Worm (Caenorhabditis elegans) whole organism, L4 larva: ENCODE measurements around the gene C17H12.8.
A peak's percentile ranks its signal among the peaks of the same experiment; 100 is the strongest.

Source experiments
- F10B5.3 ChIP-seq: sonication (generic microtip); optimal IDR thresholded peaks from 2 replicates; lab custom pipeline; 2016; ENCODE audit warnings: mild to moderate bottlenecking, missing genetic modification characterization, missing compliant biosample characterization
- R02D3.7 ChIP-seq: fragments of 150-350 bp; sonication (generic microtip); optimal IDR thresholded peaks from 3 replicates; lab custom pipeline; 2014; ENCODE audit warnings: missing biosample characterization, missing genetic modification characterization
- T20F7.1 ChIP-seq: fragments of 200-800 bp; sonication (Bioruptor generic); optimal IDR thresholded peaks from 2 replicates; lab custom pipeline; 2018; ENCODE audit warnings: mild to moderate bottlenecking, missing genetic modification characterization, missing compliant biosample characterization
- Y105C5A.15 ChIP-seq: fragments of 200-800 bp; sonication (Bioruptor generic); IDR thresholded peaks from 2 replicates; pipeline ENCODE4 v1.3.6; 2022; ENCODE audit warnings: missing genetic modification characterization, missing compliant biosample characterization
- Y75B8A.6 ChIP-seq: fragments of 200-800 bp; sonication (Bioruptor generic); IDR thresholded peaks from 2 replicates; pipeline ENCODE4 v1.3.6; 2022; ENCODE audit warnings: missing genetic modification reagents, missing genetic modification characterization, missing compliant biosample characterization
- aly-2 ChIP-seq: sonication (generic microtip); optimal IDR thresholded peaks from 2 replicates; lab custom pipeline; 2018; ENCODE audit warnings: missing biosample characterization, missing genetic modification characterization
- ama-1 ChIP-seq: fragments of 150-350 bp; optimal IDR thresholded peaks from 2 replicates; lab custom pipeline; 2014; ENCODE audit warnings: inconsistent platforms, mixed read lengths
- attf-4 ChIP-seq: sonication (generic microtip); optimal IDR thresholded peaks from 3 replicates; lab custom pipeline; 2017; ENCODE audit warnings: missing biosample characterization, missing genetic modification characterization
- cey-2 ChIP-seq: sonication (generic microtip); optimal IDR thresholded peaks from 3 replicates; lab custom pipeline; 2017; ENCODE audit warnings: missing genetic modification characterization, mild to moderate bottlenecking, missing compliant biosample characterization, antibody characterized with exemption, borderline replicate concordance; ENCODE audit not compliant: insufficient read depth
- daf-16 ChIP-seq, 3 experiments: sonication (generic microtip); optimal IDR thresholded peaks; 2 replicates each; lab custom pipeline; 2016 to 2017; ENCODE audit warnings: missing genetic modification characterization in 3 of 3, missing genetic modification reagents in 3 of 3, mild to moderate bottlenecking in 2 of 3, missing compliant biosample characterization in 2 of 3, missing biosample characterization in 1 of 3, moderate library complexity in 1 of 3
- dmd-6 ChIP-seq: fragments of 200-800 bp; sonication (Bioruptor generic); IDR thresholded peaks from 2 replicates; pipeline ENCODE4 v1.3.6; 2022; ENCODE audit warnings: missing genetic modification reagents, missing genetic modification characterization, missing compliant biosample characterization
- egl-27 ChIP-seq: sonication (generic microtip); optimal IDR thresholded peaks from 3 replicates; lab custom pipeline; 2017; ENCODE audit warnings: missing biosample characterization, missing genetic modification reagents, missing genetic modification characterization
- fos-1 ChIP-seq: fragments of 150-350 bp; optimal IDR thresholded peaks from 2 replicates; lab custom pipeline; 2014; ENCODE audit warnings: missing biosample characterization, missing genetic modification characterization
- gei-8 ChIP-seq: fragments of 200-800 bp; sonication (Bioruptor generic); optimal IDR thresholded peaks from 2 replicates; lab custom pipeline; 2018; ENCODE audit warnings: mild to moderate bottlenecking, missing genetic modification characterization, missing compliant biosample characterization
- hlh-11 ChIP-seq: fragments of 200-800 bp; sonication (Bioruptor generic); optimal IDR thresholded peaks from 2 replicates; lab custom pipeline; 2018; ENCODE audit warnings: mild to moderate bottlenecking, missing genetic modification characterization, missing compliant biosample characterization
- hlh-30 ChIP-seq: sonication (generic microtip); optimal IDR thresholded peaks from 2 replicates; lab custom pipeline; 2017; ENCODE audit warnings: antibody characterized with exemption, mild to moderate bottlenecking, missing genetic modification characterization, missing compliant biosample characterization; ENCODE audit not compliant: insufficient read depth
- hmg-1.1 ChIP-seq: fragments of 200-800 bp; sonication (Bioruptor generic); IDR thresholded peaks from 2 replicates; pipeline ENCODE4 v1.3.6; 2022; ENCODE audit warnings: missing genetic modification reagents, missing genetic modification characterization, missing compliant biosample characterization
- jun-1 ChIP-seq: fragments of 150-350 bp; optimal IDR thresholded peaks from 2 replicates; lab custom pipeline; 2014; ENCODE audit warnings: missing biosample characterization, missing genetic modification reagents, missing genetic modification characterization
- lim-7 ChIP-seq: fragments of 200-800 bp; sonication (Bioruptor generic); IDR thresholded peaks from 2 replicates; pipeline ENCODE4 v1.3.6; 2022; ENCODE audit warnings: missing genetic modification characterization, missing compliant biosample characterization
- lin-13 ChIP-seq: fragments of 150-350 bp; optimal IDR thresholded peaks from 2 replicates; lab custom pipeline; 2014; ENCODE audit warnings: missing biosample characterization, missing genetic modification reagents, missing genetic modification characterization
- lin-29 ChIP-seq: fragments of 200-800 bp; sonication (Bioruptor generic); IDR thresholded peaks from 2 replicates; pipeline ENCODE4 v1.3.6; 2022; ENCODE audit warnings: missing genetic modification reagents, missing genetic modification characterization, missing compliant biosample characterization
- lin-38 ChIP-seq: fragments of 200-800 bp; sonication (Bioruptor generic); IDR thresholded peaks from 2 replicates; pipeline ENCODE4 v1.3.6; 2022; ENCODE audit warnings: missing genetic modification reagents, missing genetic modification characterization, missing compliant biosample characterization
- madf-9 ChIP-seq: fragments of 200-800 bp; sonication (Bioruptor generic); conservative IDR thresholded peaks from 2 replicates; pipeline ENCODE4 v1.3.6; 2022; ENCODE audit warnings: missing genetic modification reagents, missing genetic modification characterization, missing compliant biosample characterization
- nhr-10 ChIP-seq: fragments of 150-350 bp; optimal IDR thresholded peaks from 2 replicates; lab custom pipeline; 2014; ENCODE audit warnings: missing biosample characterization, missing genetic modification characterization
- nhr-111 ChIP-seq: fragments of 200-800 bp; sonication (Bioruptor generic); optimal IDR thresholded peaks from 2 replicates; lab custom pipeline; 2018; ENCODE audit warnings: mild to moderate bottlenecking, missing genetic modification characterization, missing compliant biosample characterization
- nhr-237 ChIP-seq: sonication (generic microtip); optimal IDR thresholded peaks from 2 replicates; lab custom pipeline; 2017; ENCODE audit warnings: missing biosample characterization, missing genetic modification characterization
- nhr-25 ChIP-seq: sonication (generic microtip); optimal IDR thresholded peaks from 2 replicates; lab custom pipeline; 2017; ENCODE audit warnings: missing genetic modification characterization, mild to moderate bottlenecking, missing compliant biosample characterization, antibody characterized with exemption, moderate library complexity, borderline replicate concordance; ENCODE audit not compliant: insufficient read depth
- nhr-28 ChIP-seq: fragments of 150-350 bp; optimal IDR thresholded peaks from 2 replicates; lab custom pipeline; 2014; ENCODE audit warnings: missing biosample characterization, missing genetic modification characterization
- nhr-41 ChIP-seq: fragments of 200-800 bp; sonication (Bioruptor generic); IDR thresholded peaks from 2 replicates; pipeline ENCODE4 v1.3.6; 2022; ENCODE audit warnings: missing genetic modification reagents, missing genetic modification characterization, missing compliant biosample characterization
- nhr-48 ChIP-seq: sonication (generic microtip); optimal IDR thresholded peaks from 2 replicates; lab custom pipeline; 2016; ENCODE audit warnings: mild to moderate bottlenecking, missing genetic modification characterization, missing compliant biosample characterization
- nhr-6 ChIP-seq: fragments of 150-350 bp; optimal IDR thresholded peaks from 2 replicates; lab custom pipeline; 2014; ENCODE audit warnings: missing biosample characterization, missing genetic modification characterization
- php-3 ChIP-seq: fragments of 200-800 bp; sonication (Bioruptor generic); IDR thresholded peaks from 2 replicates; pipeline ENCODE4 v1.3.6; 2022; ENCODE audit warnings: missing genetic modification reagents, missing genetic modification characterization, missing compliant biosample characterization
- pqm-1 ChIP-seq: sonication (generic microtip); optimal IDR thresholded peaks from 2 replicates; lab custom pipeline; 2017; ENCODE audit warnings: missing biosample characterization, missing genetic modification characterization
- rbr-2 ChIP-seq: sonication (generic microtip); optimal IDR thresholded peaks from 2 replicates; lab custom pipeline; 2016; ENCODE audit warnings: missing genotype, missing genetic modification characterization, missing compliant biosample characterization
- skn-1 ChIP-seq: fragments of 150-350 bp; optimal IDR thresholded peaks from 2 replicates; lab custom pipeline; 2014; ENCODE audit warnings: missing biosample characterization, missing genetic modification characterization
- snpc-1.2 ChIP-seq: fragments of 200-800 bp; sonication (Bioruptor generic); IDR thresholded peaks from 2 replicates; pipeline ENCODE4 v1.3.6; 2022; ENCODE audit warnings: missing genetic modification reagents, missing genetic modification characterization, missing compliant biosample characterization
- spr-1 ChIP-seq: sonication (generic microtip); optimal IDR thresholded peaks from 2 replicates; lab custom pipeline; 2016; ENCODE audit warnings: mild to moderate bottlenecking, missing genetic modification characterization, missing compliant biosample characterization
- unc-130 ChIP-seq: sonication (generic microtip); optimal IDR thresholded peaks from 2 replicates; lab custom pipeline; 2016; ENCODE audit warnings: missing genetic modification reagents, missing genetic modification characterization, missing compliant biosample characterization
- unc-62 ChIP-seq, 3 experiments: fragments of 150-350 bp in 1 of 3; sonication (generic microtip); optimal IDR thresholded peaks in 2 of 3; peaks in 1 of 3; 1 replicate in 1 of 3; 2 replicates in 2 of 3; lab custom pipeline; 2014 to 2017; ENCODE audit warnings: missing biosample characterization in 3 of 3, missing genetic modification characterization in 3 of 3, missing genetic modification reagents in 3 of 3, missing genotype in 1 of 3
- vab-7 ChIP-seq: fragments of 200-800 bp; sonication (Bioruptor generic); IDR thresholded peaks from 2 replicates; pipeline ENCODE4 v1.3.6; 2022; ENCODE audit warnings: missing genetic modification reagents, missing genetic modification characterization, missing compliant biosample characterization
- ztf-11 ChIP-seq: fragments of 150-350 bp; optimal IDR thresholded peaks from 2 replicates; lab custom pipeline; 2014; ENCODE audit warnings: missing biosample characterization, missing genetic modification characterization

Gene C17H12.8

ce11 chrIV:6839091-6839522, 20.6 kb downstream of the C17H12.8 start (continued):
- peak; percentile 49 for TF ChIP-seq gei-8 (GFP tag; lab: Kevin White, UChicago)
- TF ChIP-seq lin-29, result no peak
- no peak for TF ChIP-seq nhr-25 (tag; lab: Kevin White, UChicago)
- TF ChIP-seq nhr-237, result no peak
- TF ChIP-seq, all 104 proteins: peak for 40

ce11 chrIV:6841562-6842282, 23.2 kb downstream of the C17H12.8 start:
- TF ChIP-seq egl-27 (tag; lab: Kevin White, UChicago) (no peak), hlh-30 (tag; lab: Kevin White, UChicago) (peak; percentile 39), nhr-28 (tag; lab: Kevin White, UChicago) (peak; percentile 36), daf-16 (GFP tag; optimal IDR thresholded peaks at IDR 0.05; lab: Kevin White, UChicago) (no peak), daf-16 (tag; optimal IDR thresholded peaks at IDR 0.05; lab: Kevin White, UChicago) (peak; percentile 34), pqm-1 (peak; percentile 14)

- TF ChIP-seq snpc-1.2 (GFP tag; lab: Robert Waterston, UW) (peak; percentile 68; the same call in 1 of the 2 replicates), hlh-11 (no peak), unc-130 (peak; percentile 25), lin-38 (GFP tag; lab: Robert Waterston, UW) (peak; percentile 21; the same call in 1 of the 2 replicates)
Measured at ce11 chrIV:6842470-6843008, 24.0 kb downstream of the C17H12.8 start, which contains the start of gene lip-1. lip-1 (plus strand) TSS chrIV:6842958.

- TF ChIP-seq ama-1 (lab: Kevin White, UChicago) (no peak), unc-62 (GFP tag; optimal IDR thresholded peaks at IDR 0.05 in 1 of 2; lab: Kevin White, UChicago) (peak in 1 of 2 experiments; percentile 68), unc-62 (tag; optimal IDR thresholded peaks at IDR 0.05; lab: Kevin White, UChicago) (no peak)
Measured at ce11 chrIV:6852727-6853126, 34.2 kb downstream of the C17H12.8 start.

- TF ChIP-seq skn-1 (tag; lab: Kevin White, UChicago) (no peak), hmg-1.1 (GFP tag; lab: Robert Waterston, UW) (no peak), T20F7.1 (no peak), php-3 (no peak), vab-7 (GFP tag; lab: Robert Waterston, UW) (no peak), nhr-10 (tag; lab: Kevin White, UChicago) (no peak), madf-9 (GFP tag; lab: Robert Waterston, UW) (no peak), lim-7 (no peak), nhr-111 (GFP tag; lab: Kevin White, UChicago) (no peak), unc-130 (no peak), lin-29 (no peak), attf-4 (no peak), R02D3.7 (no peak), Y75B8A.6 (GFP tag; lab: Robert Waterston, UW) (no peak)
Measured at ce11 chrIV:6859270-6859669, 40.8 kb downstream of the C17H12.8 start, which contains the start of gene R13H7.2. R13H7.2 (minus strand) TSS chrIV:6859370.

- TF ChIP-seq ztf-11, result no peak
- no peak for TF ChIP-seq Y105C5A.15 (GFP tag; lab: Robert Waterston, UW)
- TF ChIP-seq spr-1 (tag; lab: Kevin White, UChicago), result no peak
- no peak for TF ChIP-seq F10B5.3 (tag; lab: Kevin White, UChicago)
- TF ChIP-seq nhr-41 (GFP tag; lab: Robert Waterston, UW), result no peak
- no peak for TF ChIP-seq unc-130
- TF ChIP-seq aly-2 (tag; lab: Kevin White, UChicago), result no peak
- TF ChIP-seq nhr-48, result no peak
- no peak for TF ChIP-seq cey-2
- no peak for TF ChIP-seq rbr-2 (tag; lab: Kevin White, UChicago)
- TF ChIP-seq fos-1 (tag; lab: Kevin White, UChicago), result no peak
- TF ChIP-seq nhr-6, result no peak
- no peak for TF ChIP-seq jun-1 (tag; lab: Kevin White, UChicago)
- TF ChIP-seq dmd-6 (GFP tag; lab: Robert Waterston, UW), result no peak
- TF ChIP-seq lin-13 (GFP tag; lab: Kevin White, UChicago), result no peak
Measured at ce11 chrIV:6867791-6868190, 49.3 kb downstream of the C17H12.8 start, which contains the start of gene srx-20. srx-20 (plus strand) TSS chrIV:6868091.
